Fruit fly (Drosophila melanogaster): ENCODE measurements around the gene Aasdh.

dm6 chr2L:8426801-8427200, 22.6 kb downstream of the Aasdh start:
- no peak for TF ChIP-seq Sin3A (optimal IDR thresholded peaks at IDR 0.05)
- no peak for TF ChIP-seq insv (optimal IDR thresholded peaks at IDR 0.05)
- TF ChIP-seq h (optimal IDR thresholded peaks at IDR 0.05) = no peak
- no peak for TF ChIP-seq Myc (optimal IDR thresholded peaks at IDR 0.05)
- TF ChIP-seq ttk (optimal IDR thresholded peaks at IDR 0.05) = no peak

Data from Kc167 (cell line).